Worm (Caenorhabditis elegans) whole organism, L4/young adult: Measurements from ENCODE around the gene srw-39.

ENCODE experiments used
- W03F9.2 ChIP-seq: fragments of 150-350 bp; optimal IDR thresholded peaks from 2 replicates; lab custom pipeline; 2014; ENCODE audit warnings: missing biosample characterization, missing genetic modification characterization
- dao-5 ChIP-seq: sonication (generic microtip); optimal IDR thresholded peaks from 2 replicates; lab custom pipeline; 2016; ENCODE audit warnings: missing genotype, missing genetic modification characterization, moderate library complexity, missing compliant biosample characterization
- him-1 ChIP-seq: sonication (generic microtip); optimal IDR thresholded peaks from 2 replicates; lab custom pipeline; 2016; ENCODE audit warnings: missing genotype, missing genetic modification reagents, missing genetic modification characterization, missing compliant biosample characterization

DNA sequence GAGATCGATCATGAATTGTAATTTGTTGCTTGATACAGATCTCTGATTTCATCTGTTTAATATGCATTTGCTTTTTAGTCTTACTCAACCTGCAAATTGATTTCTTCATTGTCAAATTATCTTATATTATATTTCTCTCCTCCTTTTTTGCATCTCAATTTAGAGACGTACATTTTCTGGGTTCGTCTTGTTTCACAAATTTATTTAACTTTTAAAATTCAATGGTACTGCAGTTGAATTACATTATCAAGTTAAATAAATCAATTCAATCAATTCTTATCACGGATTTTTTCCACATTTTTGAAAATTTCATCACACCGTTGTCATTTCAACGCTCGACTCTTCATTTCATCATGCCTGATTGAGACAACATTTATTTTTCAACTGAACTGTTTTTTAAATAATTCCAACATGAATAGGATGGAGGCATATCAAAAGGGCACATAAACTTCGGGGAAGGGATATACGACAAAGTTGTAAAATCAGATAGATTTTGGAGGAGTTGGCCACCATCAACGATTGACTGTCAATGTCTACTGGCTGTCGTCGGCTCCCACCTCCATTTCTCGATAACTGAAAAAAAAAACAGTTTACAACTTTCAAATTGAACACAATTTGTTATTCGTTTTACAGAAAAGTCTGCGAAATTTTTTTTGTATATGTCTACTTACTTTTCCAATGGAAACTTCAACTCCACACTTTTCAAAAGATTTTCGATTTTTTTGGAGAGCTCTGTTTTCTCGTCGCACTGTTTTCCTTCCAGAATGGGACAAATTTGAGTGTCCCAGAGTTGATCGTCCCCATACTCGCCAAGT, 9.3 kb downstream of the srw-39 start:
- no peak for TF ChIP-seq W03F9.2 (tag; lab: Kevin White, UChicago)
- TF ChIP-seq him-1 (tag; lab: Kevin White, UChicago), result no peak
- TF ChIP-seq dao-5, result no peak
